Fruit fly (Drosophila melanogaster) whole organism, embryonic: ENCODE results near the gene LysD.

Experiments used
- Abd-B ChIP-seq: fragments of 200-800 bp; sonication (Bioruptor generic); optimal IDR thresholded peaks from 2 replicates; lab custom pipeline; 2018; ENCODE audit warnings: missing biosample characterization, mild to moderate bottlenecking, missing genetic modification characterization, moderate library complexity
- Antp ChIP-seq: fragments of 200-800 bp; sonication (Bioruptor generic); optimal IDR thresholded peaks from 3 replicates; lab custom pipeline; 2016; ENCODE audit warnings: missing biosample characterization, missing genetic modification characterization
- CG10147 ChIP-seq: fragments of 200-800 bp; sonication (Bioruptor generic); optimal IDR thresholded peaks from 2 replicates; lab custom pipeline; 2019; ENCODE audit warnings: missing biosample characterization, mild to moderate bottlenecking, missing genetic modification characterization, moderate library complexity
- CG10267 ChIP-seq: fragments of 200-800 bp; sonication (Bioruptor generic); optimal IDR thresholded peaks from 2 replicates; lab custom pipeline; 2018; ENCODE audit warnings: missing biosample characterization, mild to moderate bottlenecking, missing genetic modification characterization, moderate library complexity
- CG10366 ChIP-seq: fragments of 200-800 bp; sonication (Bioruptor generic); IDR thresholded peaks from 2 replicates; pipeline ENCODE4 v1.3.6; 2022; ENCODE audit warnings: missing biosample characterization, missing genetic modification characterization
- CG12104 ChIP-seq: fragments of 200-800 bp; sonication (Bioruptor generic); optimal IDR thresholded peaks from 3 replicates; lab custom pipeline; 2016; ENCODE audit warnings: missing biosample characterization, missing genetic modification characterization
- CG12236 ChIP-seq: fragments of 200-800 bp; sonication (Bioruptor generic); optimal IDR thresholded peaks from 2 replicates; lab custom pipeline; 2016; ENCODE audit warnings: missing biosample characterization, missing genetic modification characterization
- CG13424 ChIP-seq: fragments of 200-800 bp; sonication (Bioruptor generic); optimal IDR thresholded peaks from 2 replicates; lab custom pipeline; 2019; ENCODE audit warnings: missing biosample characterization, mild to moderate bottlenecking, missing genetic modification characterization, moderate library complexity
- CG14441 ChIP-seq: fragments of 200-800 bp; sonication (Bioruptor generic); IDR thresholded peaks from 2 replicates; pipeline ENCODE4 v1.3.6; 2022; ENCODE audit warnings: missing biosample characterization, missing genetic modification characterization
- CG14710 ChIP-seq: fragments of 200-800 bp; sonication (Bioruptor generic); optimal IDR thresholded peaks from 3 replicates; lab custom pipeline; 2019; ENCODE audit warnings: missing biosample characterization, mild to moderate bottlenecking, missing genetic modification characterization, moderate library complexity
- CG14860 ChIP-seq: fragments of 200-800 bp; sonication (Bioruptor generic); IDR thresholded peaks from 3 replicates; pipeline ENCODE4 v1.3.6; 2022; ENCODE audit warnings: missing biosample characterization, missing genetic modification characterization; ENCODE audit not compliant: partially characterized antibody
- CG15514 ChIP-seq: fragments of 200-800 bp; sonication (Bioruptor generic); optimal IDR thresholded peaks from 3 replicates; lab custom pipeline; 2017; ENCODE audit warnings: missing biosample characterization, missing genetic modification characterization, mild to moderate bottlenecking, moderate library complexity, missing genetic modification reagents
- CG16863 ChIP-seq: fragments of 200-800 bp; sonication (Bioruptor generic); optimal IDR thresholded peaks from 3 replicates; lab custom pipeline; 2016; ENCODE audit warnings: missing biosample characterization, missing genetic modification characterization
- CG17361 ChIP-seq: fragments of 200-800 bp; sonication (Bioruptor generic); IDR thresholded peaks from 3 replicates; pipeline ENCODE4 v1.3.6; 2022; ENCODE audit warnings: missing biosample characterization, missing genetic modification characterization
- CG17802 ChIP-seq: fragments of 200-800 bp; sonication (Bioruptor generic); optimal IDR thresholded peaks from 2 replicates; lab custom pipeline; 2018; ENCODE audit warnings: missing biosample characterization, mild to moderate bottlenecking, missing genetic modification characterization, moderate library complexity
- CG2116 ChIP-seq: fragments of 200-800 bp; sonication (Bioruptor generic); optimal IDR thresholded peaks from 3 replicates; lab custom pipeline; 2018; ENCODE audit warnings: missing biosample characterization, mild to moderate bottlenecking, missing genetic modification characterization
- CG32532 ChIP-seq: fragments of 200-800 bp; sonication (Bioruptor generic); IDR thresholded peaks from 2 replicates; pipeline ENCODE4 v1.3.6; 2022; ENCODE audit warnings: missing biosample characterization, missing genetic modification characterization
- CG33213 ChIP-seq: fragments of 200-800 bp; sonication (Bioruptor generic); optimal IDR thresholded peaks from 3 replicates; lab custom pipeline; 2016; ENCODE audit warnings: missing biosample characterization, missing genetic modification characterization
- CG3407 ChIP-seq: fragments of 200-800 bp; sonication (Bioruptor generic); optimal IDR thresholded peaks from 2 replicates; lab custom pipeline; 2018; ENCODE audit warnings: missing biosample characterization, mild to moderate bottlenecking, missing genetic modification characterization
- CG4707 ChIP-seq: fragments of 200-800 bp; sonication (Bioruptor generic); optimal IDR thresholded peaks from 2 replicates; lab custom pipeline; 2018; ENCODE audit warnings: missing biosample characterization, mild to moderate bottlenecking, missing genetic modification characterization, moderate library complexity
- CG6791 ChIP-seq: fragments of 200-800 bp; sonication (Bioruptor generic); IDR thresholded peaks from 3 replicates; pipeline ENCODE4 v1.3.6; 2022; ENCODE audit warnings: missing biosample characterization, missing genetic modification characterization; ENCODE audit not compliant: partially characterized antibody
- CG9932 ChIP-seq: fragments of 200-800 bp; sonication (Bioruptor generic); IDR thresholded peaks from 2 replicates; pipeline ENCODE4 v1.3.6; 2022; ENCODE audit warnings: missing biosample characterization, missing genetic modification characterization
- Doc3 ChIP-seq: fragments of 200-800 bp; sonication (Bioruptor generic); IDR thresholded peaks from 3 replicates; pipeline ENCODE4 v1.3.6; 2022; ENCODE audit warnings: missing biosample characterization, missing genetic modification characterization; ENCODE audit not compliant: partially characterized antibody
- Elba2 ChIP-seq: fragments of 200-800 bp; sonication (Bioruptor generic); optimal IDR thresholded peaks from 3 replicates; lab custom pipeline; 2016; ENCODE audit warnings: missing biosample characterization, missing genetic modification characterization
- Gug ChIP-seq: fragments of 200-800 bp; sonication (Bioruptor generic); IDR thresholded peaks from 4 replicates; pipeline ENCODE4 v1.3.6; 2022; ENCODE audit warnings: missing biosample characterization, missing genetic modification characterization
- HLH4C ChIP-seq: fragments of 200-800 bp; sonication (Bioruptor generic); IDR thresholded peaks from 3 replicates; pipeline ENCODE4 v1.3.6; 2022; ENCODE audit warnings: missing biosample characterization, missing genetic modification characterization; ENCODE audit not compliant: partially characterized antibody
- HmgZ ChIP-seq: fragments of 200-800 bp; sonication (Bioruptor generic); optimal IDR thresholded peaks from 2 replicates; lab custom pipeline; 2018; ENCODE audit warnings: missing biosample characterization, mild to moderate bottlenecking, missing genetic modification characterization
- Hr51 ChIP-seq, 2 experiments: fragments of 200-800 bp; sonication (Bioruptor generic); optimal IDR thresholded peaks; 2 replicates in 1 of 2; 3 replicates in 1 of 2; lab custom pipeline; 2016 to 2018; ENCODE audit warnings: missing biosample characterization in 2 of 2, missing genetic modification characterization in 2 of 2, mild to moderate bottlenecking in 1 of 2, moderate library complexity in 1 of 2
- Mad ChIP-seq: fragments of 200-800 bp; sonication (Bioruptor generic); optimal IDR thresholded peaks from 2 replicates; lab custom pipeline; 2016; ENCODE audit warnings: missing biosample characterization, missing genetic modification characterization
- Myb ChIP-seq: fragments of 200-800 bp; sonication (Bioruptor generic); optimal IDR thresholded peaks from 2 replicates; lab custom pipeline; 2016; ENCODE audit warnings: missing biosample characterization, missing genetic modification characterization
- Neu2 ChIP-seq: fragments of 200-800 bp; sonication (Bioruptor generic); optimal IDR thresholded peaks from 3 replicates; lab custom pipeline; 2016; ENCODE audit warnings: missing biosample characterization, missing genetic modification characterization, borderline replicate concordance
- Nf-YB ChIP-seq: fragments of 200-800 bp; sonication (Bioruptor generic); optimal IDR thresholded peaks from 3 replicates; lab custom pipeline; 2019; ENCODE audit warnings: missing biosample characterization, mild to moderate bottlenecking, missing genetic modification characterization, moderate library complexity
- Poxn ChIP-seq: fragments of 200-800 bp; sonication (Bioruptor generic); IDR thresholded peaks from 2 replicates; pipeline ENCODE4 v1.3.6; 2022; ENCODE audit warnings: missing biosample characterization, missing genetic modification characterization
- Xbp1 ChIP-seq: fragments of 200-800 bp; sonication (Bioruptor generic); optimal IDR thresholded peaks from 3 replicates; lab custom pipeline; 2016; ENCODE audit warnings: missing biosample characterization, mild to moderate bottlenecking, missing genetic modification characterization
- dmrt11E ChIP-seq: fragments of 200-800 bp; sonication (Bioruptor generic); optimal IDR thresholded peaks from 3 replicates; lab custom pipeline; 2018; ENCODE audit warnings: missing biosample characterization, mild to moderate bottlenecking, missing genetic modification characterization, moderate library complexity
- fd3F ChIP-seq: fragments of 200-800 bp; sonication (Bioruptor generic); optimal IDR thresholded peaks from 2 replicates; lab custom pipeline; 2018; ENCODE audit warnings: missing biosample characterization, mild to moderate bottlenecking, missing genetic modification characterization, moderate library complexity
- fd64A ChIP-seq: fragments of 200-800 bp; sonication (Bioruptor generic); optimal IDR thresholded peaks from 3 replicates; lab custom pipeline; 2018; ENCODE audit warnings: missing biosample characterization, mild to moderate bottlenecking, missing genetic modification characterization
- h ChIP-seq: fragments of >200 bp; optimal IDR thresholded peaks from 2 replicates; lab custom pipeline; 2017
- hbn ChIP-seq: fragments of 200-800 bp; sonication (Bioruptor generic); IDR thresholded peaks from 2 replicates; pipeline ENCODE4 v1.3.6; 2022; ENCODE audit warnings: missing biosample characterization, missing genetic modification characterization; ENCODE audit not compliant: partially characterized antibody
- hkb ChIP-seq, 2 experiments: fragments of 200-800 bp in 1 of 2; fragments of >200 bp in 1 of 2; sonication (Bioruptor generic) in 1 of 2; IDR thresholded peaks in 1 of 2; optimal IDR thresholded peaks in 1 of 2; 2 replicates each; pipeline versions ENCODE4 v1.3.6 to Lab custom; 2017 to 2022; ENCODE audit warnings: missing biosample characterization in 1 of 2, missing genetic modification characterization in 1 of 2
- hth ChIP-seq: fragments of >200 bp; optimal IDR thresholded peaks from 2 replicates; lab custom pipeline; 2017; ENCODE audit warnings: inconsistent platforms
- knrl ChIP-seq: fragments of 200-800 bp; sonication (Bioruptor generic); IDR thresholded peaks from 3 replicates; pipeline ENCODE4 v1.3.6; 2022; ENCODE audit warnings: missing biosample characterization, missing genetic modification characterization; ENCODE audit not compliant: partially characterized antibody
- mld ChIP-seq: fragments of 200-800 bp; sonication (Bioruptor generic); IDR thresholded peaks from 3 replicates; pipeline ENCODE4 v1.3.6; 2022; ENCODE audit warnings: missing biosample characterization, missing genetic modification characterization; ENCODE audit not compliant: partially characterized antibody
- nom ChIP-seq: fragments of 200-800 bp; sonication (Bioruptor generic); optimal IDR thresholded peaks from 2 replicates; lab custom pipeline; 2017; ENCODE audit warnings: missing biosample characterization, missing genetic modification characterization, mild to moderate bottlenecking, moderate library complexity, missing genetic modification reagents
- rib ChIP-seq: fragments of 200-800 bp; sonication (Bioruptor generic); IDR thresholded peaks from 2 replicates; pipeline ENCODE4 v1.3.6; 2022; ENCODE audit warnings: missing biosample characterization, missing genetic modification characterization
- sqz ChIP-seq: fragments of 200-800 bp; sonication (Bioruptor generic); optimal IDR thresholded peaks from 3 replicates; lab custom pipeline; 2018; ENCODE audit warnings: missing biosample characterization, mild to moderate bottlenecking, missing genetic modification characterization
- ssp ChIP-seq: fragments of 200-800 bp; sonication (Bioruptor generic); IDR thresholded peaks from 2 replicates; pipeline ENCODE4 v1.3.6; 2022; ENCODE audit warnings: missing biosample characterization, missing genetic modification characterization

Gene LysD

DNA sequence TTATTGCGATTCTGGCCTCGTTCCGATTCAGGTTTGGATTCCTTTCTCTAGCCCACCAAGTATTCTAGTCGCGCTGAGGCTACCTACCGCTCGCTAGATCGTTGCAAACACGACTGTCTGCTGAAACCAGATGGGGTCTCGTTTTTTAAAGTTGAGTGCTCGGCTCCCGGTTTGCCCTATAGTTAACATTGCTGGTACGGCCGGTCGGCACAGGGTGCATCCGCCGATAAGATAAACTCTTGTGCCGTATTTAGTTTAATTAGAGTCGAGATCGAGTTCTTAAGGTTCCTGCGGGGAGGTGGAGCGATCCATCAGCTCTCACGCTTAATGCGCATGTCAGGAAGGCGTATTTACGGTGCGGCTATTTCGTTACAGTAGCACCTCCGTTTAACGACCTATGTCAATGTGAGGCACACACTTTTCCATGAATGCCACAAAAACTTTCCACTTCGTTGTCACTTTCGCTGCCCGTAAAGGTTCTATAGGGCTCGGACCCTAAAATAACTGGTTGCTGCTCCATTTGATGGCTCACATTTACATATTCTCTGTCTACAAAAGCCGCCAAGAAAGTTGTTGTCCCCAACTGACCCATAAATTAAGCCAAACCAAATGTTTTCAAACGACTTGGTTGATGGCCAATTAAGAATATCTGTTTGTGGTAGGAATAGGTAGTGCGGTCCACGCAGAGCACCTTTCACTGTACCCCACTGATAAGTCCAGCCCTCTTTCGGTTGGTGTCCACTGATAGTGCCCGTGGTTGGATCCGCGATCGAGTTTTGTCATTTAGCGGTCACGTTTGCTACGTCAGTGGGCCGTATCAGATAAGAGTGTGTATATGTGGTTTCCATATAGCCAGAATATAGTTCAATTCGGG, 6.1 kb downstream of the LysD start, which contains the start of gene CG9119:
Gene CG9119, minus strand, starts transcription at position 122 of the 874 bp plus-strand sequence.
- TF ChIP-seq HLH4C (GFP tag; lab: Robert Waterston, UW) (no peak), CG3407 (GFP tag; lab: Kevin White, UChicago) (no peak), CG14710 (tag; lab: Kevin White, UChicago) (peak; percentile 66), CG17802 (tag; lab: Kevin White, UChicago) (no peak), Antp (peak; percentile 71), h (lab: Kevin White, UChicago) (no peak), CG6791 (GFP tag; lab: Robert Waterston, UW) (no peak), Hr51 (GFP tag; optimal IDR thresholded peaks at IDR 0.05; lab: Kevin White, UChicago) (peak; percentile 37 to 67), knrl (GFP tag; lab: Robert Waterston, UW) (no peak), Doc3 (GFP tag; lab: Robert Waterston, UW) (no peak), CG10267 (tag; lab: Kevin White, UChicago) (peak; percentile 25), Elba2 (no peak), hkb (optimal IDR thresholded peaks at IDR 0.05; lab: Kevin White, UChicago) (no peak), hkb (GFP tag; IDR thresholded peaks at IDR 0.05; lab: Robert Waterston, UW) (peak; percentile 59; the same call in 1 of the 2 replicates), HmgZ (tag; lab: Kevin White, UChicago) (peak; percentile 42), mld (no peak), CG9932 (GFP tag; lab: Robert Waterston, UW) (peak; percentile 56; the same call in 1 of the 2 replicates), Xbp1 (peak; percentile 59), fd3F (GFP tag; lab: Kevin White, UChicago) (peak; percentile 47), Abd-B (GFP tag; lab: Kevin White, UChicago) (peak; percentile 54), sqz (GFP tag; lab: Kevin White, UChicago) (peak; percentile 47), CG12104 (GFP tag; lab: Kevin White, UChicago) (peak; percentile 24), CG13424 (peak; percentile 65), Gug (GFP tag; lab: Robert Waterston, UW) (peak; percentile 63), CG14441 (GFP tag; lab: Robert Waterston, UW) (peak; percentile 51), dmrt11E (tag; lab: Kevin White, UChicago) (peak; percentile 16), CG32532 (no peak; the same call in none of the 2 replicates), Nf-YB (GFP tag; lab: Kevin White, UChicago) (peak; percentile 10), CG17361 (GFP tag; lab: Robert Waterston, UW) (peak; percentile 82), CG15514 (GFP tag; lab: Kevin White, UChicago) (peak; percentile 28), CG4707 (GFP tag; lab: Kevin White, UChicago) (no peak), Neu2 (no peak), Myb (GFP tag; lab: Kevin White, UChicago) (peak; percentile 70), CG16863 (GFP tag; lab: Kevin White, UChicago) (peak; percentile 58), CG14860 (GFP tag; lab: Robert Waterston, UW) (no peak), CG2116 (GFP tag; lab: Kevin White, UChicago) (no peak), hbn (no peak), hth (no peak), ssp (GFP tag; lab: Robert Waterston, UW) (peak; percentile 43), Poxn (GFP tag; lab: Robert Waterston, UW) (no peak), fd64A (GFP tag; lab: Kevin White, UChicago) (peak; percentile 45), CG10366 (GFP tag; lab: Robert Waterston, UW) (peak; percentile 44), Mad (peak; percentile 30), CG10147 (GFP tag; lab: Kevin White, UChicago) (peak; percentile 68), nom (GFP tag; lab: Kevin White, UChicago) (peak; percentile 11), CG33213 (no peak), rib (GFP tag; lab: Robert Waterston, UW) (0 out of 2 replicates have a peak, but pooled peaks have one; percentile 19), CG12236 (GFP tag; lab: Kevin White, UChicago) (peak; percentile 18)
